Fruit fly (Drosophila melanogaster) whole organism, embryonic: ENCODE measurements around the gene Snapin.

Source experiments
- CG1024 ChIP-seq: fragments of 200-800 bp; sonication (Bioruptor generic); IDR thresholded peaks from 2 replicates; pipeline ENCODE4 v1.3.6; 2022; ENCODE audit warnings: missing biosample characterization, missing genetic modification characterization
- CG10543 ChIP-seq: fragments of 200-800 bp; sonication (Bioruptor generic); optimal IDR thresholded peaks from 3 replicates; lab custom pipeline; 2017; ENCODE audit warnings: missing biosample characterization, mild to moderate bottlenecking, missing genetic modification characterization, moderate library complexity
- CG12391 ChIP-seq: fragments of 200-800 bp; sonication (Bioruptor generic); optimal IDR thresholded peaks from 3 replicates; lab custom pipeline; 2018; ENCODE audit warnings: missing biosample characterization, mild to moderate bottlenecking, missing genetic modification characterization, moderate library complexity
- CG13624 ChIP-seq: fragments of 200-800 bp; sonication (Bioruptor generic); optimal IDR thresholded peaks from 2 replicates; lab custom pipeline; 2016; ENCODE audit warnings: missing biosample characterization, missing genetic modification characterization
- CG1602 ChIP-seq: fragments of 200-800 bp; sonication (Bioruptor generic); optimal IDR thresholded peaks from 3 replicates; lab custom pipeline; 2016; ENCODE audit warnings: missing biosample characterization, missing genetic modification characterization
- CG1603 ChIP-seq: fragments of 200-800 bp; sonication (Bioruptor generic); optimal IDR thresholded peaks from 2 replicates; lab custom pipeline; 2019; ENCODE audit warnings: missing biosample characterization, mild to moderate bottlenecking, missing genetic modification characterization, moderate library complexity
- CG2129 ChIP-seq: fragments of 200-800 bp; sonication (Bioruptor generic); IDR thresholded peaks from 2 replicates; pipeline ENCODE4 v1.3.6; 2022; ENCODE audit warnings: missing biosample characterization, missing genetic modification characterization; ENCODE audit not compliant: partially characterized antibody
- CG31224 ChIP-seq: fragments of 200-800 bp; sonication (Bioruptor generic); IDR thresholded peaks from 2 replicates; pipeline ENCODE4 v1.3.6; 2022; ENCODE audit warnings: missing biosample characterization, missing genetic modification characterization
- CG31388 ChIP-seq: fragments of 200-800 bp; sonication (Bioruptor generic); optimal IDR thresholded peaks from 2 replicates; lab custom pipeline; 2016; ENCODE audit warnings: missing biosample characterization, missing genetic modification characterization
- CG3281 ChIP-seq: fragments of 200-800 bp; sonication (Bioruptor generic); optimal IDR thresholded peaks from 3 replicates; lab custom pipeline; 2017; ENCODE audit warnings: missing biosample characterization, mild to moderate bottlenecking, missing genetic modification characterization
- CG7839 ChIP-seq: fragments of 200-800 bp; sonication (Bioruptor generic); optimal IDR thresholded peaks from 3 replicates; lab custom pipeline; 2018; ENCODE audit warnings: missing biosample characterization, mild to moderate bottlenecking, missing genetic modification characterization, moderate library complexity
- CG8924 ChIP-seq: fragments of 200-800 bp; optimal IDR thresholded peaks from 3 replicates; lab custom pipeline; 2019; ENCODE audit warnings: missing biosample characterization, mild to moderate bottlenecking, missing genetic modification characterization, moderate library complexity
- CG9817 ChIP-seq: fragments of 200-800 bp; sonication (Bioruptor generic); optimal IDR thresholded peaks from 2 replicates; lab custom pipeline; 2018; ENCODE audit warnings: missing biosample characterization, mild to moderate bottlenecking, missing genetic modification characterization, moderate library complexity
- CG9932 ChIP-seq: fragments of 200-800 bp; sonication (Bioruptor generic); IDR thresholded peaks from 2 replicates; pipeline ENCODE4 v1.3.6; 2022; ENCODE audit warnings: missing biosample characterization, missing genetic modification characterization
- CHES-1-like ChIP-seq: fragments of 200-800 bp; sonication (Bioruptor generic); optimal IDR thresholded peaks from 2 replicates; lab custom pipeline; 2016; ENCODE audit warnings: missing biosample characterization, missing genetic modification characterization
- D19B ChIP-seq: fragments of 200-800 bp; sonication (Bioruptor generic); optimal IDR thresholded peaks from 2 replicates; lab custom pipeline; 2017; ENCODE audit warnings: missing biosample characterization, mild to moderate bottlenecking, missing genetic modification characterization
- Dp ChIP-seq: fragments of 200-800 bp; sonication (Bioruptor generic); optimal IDR thresholded peaks from 2 replicates; lab custom pipeline; 2018; ENCODE audit warnings: missing biosample characterization, mild to moderate bottlenecking, missing genetic modification characterization, moderate library complexity
- Drgx ChIP-seq: fragments of 200-800 bp; sonication (Bioruptor generic); IDR thresholded peaks from 2 replicates; pipeline ENCODE4 v1.3.6; 2022; ENCODE audit warnings: missing biosample characterization, missing genetic modification characterization
- Eip74EF ChIP-seq, 2 experiments: fragments of 200-800 bp in 1 of 2; fragments of >200 bp in 1 of 2; sonication (Bioruptor generic) in 1 of 2; optimal IDR thresholded peaks; 2 replicates each; lab custom pipeline; 2017 to 2019; ENCODE audit warnings: missing biosample characterization in 2 of 2, missing genetic modification characterization in 2 of 2, mild to moderate bottlenecking in 1 of 2, moderate library complexity in 1 of 2
- HHEX ChIP-seq: fragments of 200-800 bp; sonication (Bioruptor generic); optimal IDR thresholded peaks from 3 replicates; lab custom pipeline; 2017; ENCODE audit warnings: missing biosample characterization, mild to moderate bottlenecking, missing genetic modification characterization, missing genetic modification reagents
- HLH54F ChIP-seq: fragments of 200-800 bp; sonication (Bioruptor generic); optimal IDR thresholded peaks from 3 replicates; lab custom pipeline; 2016; ENCODE audit warnings: missing biosample characterization, missing genetic modification characterization
- Hr51 ChIP-seq, 2 experiments: fragments of 200-800 bp; sonication (Bioruptor generic); optimal IDR thresholded peaks; 2 replicates in 1 of 2; 3 replicates in 1 of 2; lab custom pipeline; 2016 to 2018; ENCODE audit warnings: missing biosample characterization in 2 of 2, missing genetic modification characterization in 2 of 2, mild to moderate bottlenecking in 1 of 2, moderate library complexity in 1 of 2
- NC2α ChIP-seq: fragments of 200-800 bp; sonication (Bioruptor generic); optimal IDR thresholded peaks from 2 replicates; lab custom pipeline; 2016; ENCODE audit warnings: missing biosample characterization, missing genetic modification characterization
- Nf-YA ChIP-seq: fragments of 200-800 bp; sonication (Bioruptor generic); IDR thresholded peaks from 2 replicates; pipeline ENCODE4 v1.3.6; 2022; ENCODE audit warnings: missing biosample characterization, missing genetic modification characterization
- Rfx ChIP-seq: fragments of 200-800 bp; sonication (Bioruptor generic); IDR thresholded peaks from 2 replicates; pipeline ENCODE4 v1.3.6; 2022; ENCODE audit warnings: missing biosample characterization, missing genetic modification characterization
- Sry-δ ChIP-seq: fragments of 200-800 bp; sonication (Bioruptor generic); optimal IDR thresholded peaks from 2 replicates; lab custom pipeline; 2016; ENCODE audit warnings: missing biosample characterization, missing genetic modification characterization
- ap ChIP-seq: fragments of 200-800 bp; sonication (Bioruptor generic); IDR thresholded peaks from 2 replicates; pipeline ENCODE4 v1.3.6; 2022; ENCODE audit warnings: missing biosample characterization, missing genetic modification characterization
- ase ChIP-seq: fragments of 200-800 bp; sonication (Bioruptor generic); IDR thresholded peaks from 3 replicates; pipeline ENCODE4 v1.3.6; 2022; ENCODE audit warnings: missing biosample characterization, missing genetic modification characterization
- bab2 ChIP-seq: fragments of 200-800 bp; sonication (Bioruptor generic); optimal IDR thresholded peaks from 2 replicates; lab custom pipeline; 2016; ENCODE audit warnings: missing biosample characterization, missing genetic modification characterization
- cg ChIP-seq: fragments of 200-800 bp; sonication (Bioruptor generic); optimal IDR thresholded peaks from 3 replicates; lab custom pipeline; 2019; ENCODE audit warnings: missing biosample characterization, mild to moderate bottlenecking, missing genetic modification characterization, moderate library complexity
- chif ChIP-seq, 2 experiments: fragments of 200-800 bp; sonication (Bioruptor generic); optimal IDR thresholded peaks; 3 replicates each; lab custom pipeline; 2016; ENCODE audit warnings: missing biosample characterization in 2 of 2, missing genetic modification characterization in 2 of 2
- dmrt11E ChIP-seq: fragments of 200-800 bp; sonication (Bioruptor generic); optimal IDR thresholded peaks from 3 replicates; lab custom pipeline; 2018; ENCODE audit warnings: missing biosample characterization, mild to moderate bottlenecking, missing genetic modification characterization, moderate library complexity
- emc ChIP-seq: fragments of 200-800 bp; sonication (Bioruptor generic); optimal IDR thresholded peaks from 2 replicates; lab custom pipeline; 2016; ENCODE audit warnings: missing biosample characterization, missing genetic modification characterization
- fd3F ChIP-seq: fragments of 200-800 bp; sonication (Bioruptor generic); optimal IDR thresholded peaks from 2 replicates; lab custom pipeline; 2018; ENCODE audit warnings: missing biosample characterization, mild to moderate bottlenecking, missing genetic modification characterization, moderate library complexity
- fd96Cb ChIP-seq: fragments of 200-800 bp; sonication (Bioruptor generic); optimal IDR thresholded peaks from 2 replicates; lab custom pipeline; 2018; ENCODE audit warnings: missing biosample characterization, mild to moderate bottlenecking, missing genetic modification characterization, moderate library complexity
- gce ChIP-seq: fragments of 200-800 bp; sonication (Bioruptor generic); IDR thresholded peaks from 3 replicates; pipeline ENCODE4 v1.3.6; 2022; ENCODE audit warnings: missing biosample characterization, missing genetic modification characterization
- gcm ChIP-seq: fragments of 200-800 bp; sonication (Bioruptor generic); optimal IDR thresholded peaks from 2 replicates; lab custom pipeline; 2019; ENCODE audit warnings: missing biosample characterization, mild to moderate bottlenecking, missing genetic modification characterization, moderate library complexity
- gem ChIP-seq: fragments of 200-800 bp; sonication (Bioruptor generic); optimal IDR thresholded peaks from 2 replicates; lab custom pipeline; 2019; ENCODE audit warnings: missing biosample characterization, mild to moderate bottlenecking, missing genetic modification characterization, moderate library complexity
- grau ChIP-seq: fragments of 200-800 bp; optimal IDR thresholded peaks from 3 replicates; lab custom pipeline; 2019; ENCODE audit warnings: missing biosample characterization, mild to moderate bottlenecking, missing genetic modification characterization, moderate library complexity
- hkb ChIP-seq, 2 experiments: fragments of 200-800 bp in 1 of 2; fragments of >200 bp in 1 of 2; sonication (Bioruptor generic) in 1 of 2; IDR thresholded peaks in 1 of 2; optimal IDR thresholded peaks in 1 of 2; 2 replicates each; pipeline versions ENCODE4 v1.3.6 to Lab custom; 2017 to 2022; ENCODE audit warnings: missing biosample characterization in 1 of 2, missing genetic modification characterization in 1 of 2
- ind ChIP-seq: fragments of 200-800 bp; sonication (Bioruptor generic); optimal IDR thresholded peaks from 3 replicates; lab custom pipeline; 2016; ENCODE audit warnings: missing biosample characterization, missing genetic modification characterization
- jing ChIP-seq: fragments of 200-800 bp; sonication (Bioruptor generic); optimal IDR thresholded peaks from 2 replicates; lab custom pipeline; 2018; ENCODE audit warnings: missing biosample characterization, mild to moderate bottlenecking, missing genetic modification characterization
- lmd ChIP-seq: fragments of 200-800 bp; sonication (Bioruptor generic); IDR thresholded peaks from 2 replicates; pipeline ENCODE4 v1.3.6; 2022; ENCODE audit warnings: missing biosample characterization, missing genetic modification characterization
- phol ChIP-seq: fragments of 200-800 bp; sonication (Bioruptor generic); optimal IDR thresholded peaks from 3 replicates; lab custom pipeline; 2018; ENCODE audit warnings: missing biosample characterization, mild to moderate bottlenecking, missing genetic modification characterization, moderate library complexity
- sug ChIP-seq: fragments of 200-800 bp; optimal IDR thresholded peaks from 2 replicates; lab custom pipeline; 2019; ENCODE audit warnings: missing biosample characterization, mild to moderate bottlenecking, missing genetic modification characterization, moderate library complexity
- tap ChIP-seq: fragments of 200-800 bp; optimal IDR thresholded peaks from 3 replicates; lab custom pipeline; 2019; ENCODE audit warnings: missing biosample characterization, mild to moderate bottlenecking, missing genetic modification characterization, moderate library complexity
- tna ChIP-seq: fragments of 200-800 bp; sonication (Bioruptor generic); IDR thresholded peaks from 2 replicates; pipeline ENCODE4 v1.3.6; 2022; ENCODE audit warnings: missing biosample characterization, missing genetic modification characterization; ENCODE audit not compliant: partially characterized antibody
- ttk ChIP-seq: fragments of 200-800 bp; sonication (Bioruptor generic); IDR thresholded peaks from 2 replicates; pipeline ENCODE4 v2.1.2; 2022; ENCODE audit warnings: missing biosample characterization, missing genetic modification characterization

Snapin gene

DNA sequence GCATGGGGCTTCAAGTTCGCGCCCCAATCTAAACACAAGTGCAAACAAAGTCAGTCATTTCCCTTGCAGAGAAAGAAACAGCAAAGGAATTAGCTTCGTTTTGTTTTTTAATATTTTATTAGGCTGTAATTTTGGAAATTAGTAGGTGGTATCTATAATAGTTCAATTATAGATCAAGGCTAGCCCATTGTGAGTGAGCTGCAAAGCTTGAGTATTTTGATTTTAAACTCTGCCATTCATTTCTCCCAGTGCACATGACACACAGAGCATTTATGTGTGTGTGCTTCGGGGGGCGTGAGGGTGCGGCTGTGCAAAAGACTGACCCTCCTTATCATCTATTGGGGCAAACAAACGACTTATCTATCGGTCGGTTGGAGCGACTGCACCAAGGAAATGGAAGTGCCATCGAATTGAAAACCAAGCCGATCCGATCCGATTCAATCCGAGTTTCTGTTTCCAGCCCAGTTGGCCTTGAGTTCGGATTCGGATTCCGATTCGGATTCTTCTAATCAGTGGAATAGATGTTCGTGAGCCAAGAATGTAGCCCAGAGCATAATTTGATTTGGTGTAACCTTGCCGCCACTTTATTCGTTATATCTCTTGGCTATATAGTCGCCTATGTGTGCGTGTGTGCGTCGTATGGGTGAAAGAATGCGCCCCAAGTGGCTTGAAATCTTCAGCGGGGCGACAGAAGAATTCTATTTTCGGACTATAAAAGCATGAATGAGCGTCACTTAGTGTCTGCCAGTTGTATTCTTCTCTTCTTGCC is 27.9 kb downstream of the Snapin start (continued):
- no peak for TF ChIP-seq CG3281 (GFP tag; lab: Kevin White, UChicago)
- TF ChIP-seq grau (tag; lab: Kevin White, UChicago), result peak; percentile 29
- peak; percentile 42 for TF ChIP-seq fd96Cb (tag; lab: Kevin White, UChicago)
- TF ChIP-seq CG31224 (GFP tag; lab: Robert Waterston, UW), result peak; percentile 36; the same call in 1 of the 2 replicates
- peak in 1 of 2 experiments; percentile 19 for TF ChIP-seq chif (GFP tag; optimal IDR thresholded peaks at IDR 0.05; lab: Kevin White, UChicago)
- TF ChIP-seq CG12391, result peak; percentile 29
- TF ChIP-seq Nf-YA (GFP tag; lab: Robert Waterston, UW), result no peak
- no peak for TF ChIP-seq CG9817
- TF ChIP-seq ase (GFP tag; lab: Robert Waterston, UW), result peak; percentile 47; the same call in 1 of the 3 replicates
- TF ChIP-seq CHES-1-like, result no peak
- no peak for TF ChIP-seq HHEX (GFP tag; lab: Kevin White, UChicago)
- peak; percentile 50 for TF ChIP-seq CG7839 (tag; lab: Kevin White, UChicago)
- TF ChIP-seq Rfx, result 0 out of 2 replicates have a peak, but pooled peaks have one; percentile 27
- TF ChIP-seq CG10543 (GFP tag; lab: Kevin White, UChicago), result no peak
- no peak for TF ChIP-seq CG31388 (GFP tag; lab: Kevin White, UChicago)
- peak; percentile 57 for TF ChIP-seq lmd (GFP tag; lab: Robert Waterston, UW)
- 0 out of 3 replicates have a peak, but pooled peaks have one; percentile 34 for TF ChIP-seq gce (GFP tag; lab: Robert Waterston, UW)
- peak; percentile 3 for TF ChIP-seq cg (GFP tag; lab: Kevin White, UChicago)
- no peak for TF ChIP-seq NC2α
- TF ChIP-seq D19B (GFP tag; lab: Kevin White, UChicago), result no peak
- TF ChIP-seq ap (GFP tag; lab: Robert Waterston, UW), result peak; percentile 55; the same call in 1 of the 2 replicates
- peak; percentile 57 for TF ChIP-seq Drgx (GFP tag; lab: Robert Waterston, UW)
- peak; percentile 0 for TF ChIP-seq fd3F (GFP tag; lab: Kevin White, UChicago)
- TF ChIP-seq bab2 (GFP tag; lab: Kevin White, UChicago), result peak; percentile 27
- TF ChIP-seq CG1602 (GFP tag; lab: Kevin White, UChicago), result no peak
- no peak for TF ChIP-seq ttk (GFP tag; lab: Robert Waterston, UW)
- TF ChIP-seq gem (tag; lab: Kevin White, UChicago), result peak; percentile 56
- peak; percentile 35 for TF ChIP-seq sug
- no peak for TF ChIP-seq CG2129 (GFP tag; lab: Robert Waterston, UW)
- peak; percentile 26 for TF ChIP-seq CG1603 (tag; lab: Kevin White, UChicago)
- TF ChIP-seq phol (tag; lab: Kevin White, UChicago), result peak; percentile 39
- no peak for TF ChIP-seq gcm (GFP tag; lab: Kevin White, UChicago)
- TF ChIP-seq emc (GFP tag; lab: Kevin White, UChicago), result no peak
- TF ChIP-seq CG13624, result peak; percentile 18
- TF ChIP-seq hkb (optimal IDR thresholded peaks at IDR 0.05; lab: Kevin White, UChicago), result no peak
- TF ChIP-seq hkb (GFP tag; IDR thresholded peaks at IDR 0.05; lab: Robert Waterston, UW), result 0 out of 2 replicates have a peak, but pooled peaks have one; percentile 23
- no peak for TF ChIP-seq Dp
- TF ChIP-seq jing (GFP tag; lab: Kevin White, UChicago), result no peak
- peak; percentile 6 for TF ChIP-seq tap (tag; lab: Kevin White, UChicago)
- peak; percentile 40 for TF ChIP-seq ind
- TF ChIP-seq CG9932 (GFP tag; lab: Robert Waterston, UW), result peak; percentile 26; the same call in 1 of the 2 replicates
- TF ChIP-seq Eip74EF (GFP tag; optimal IDR thresholded peaks at IDR 0.05; lab: Kevin White, UChicago), result peak in 1 of 2 experiments; percentile 31
- TF ChIP-seq dmrt11E (tag; lab: Kevin White, UChicago), result no peak
- TF ChIP-seq tna (GFP tag; lab: Robert Waterston, UW), result no peak
- no peak for TF ChIP-seq Sry-δ
- peak; percentile 0 for TF ChIP-seq CG8924 (tag; lab: Kevin White, UChicago)
- TF ChIP-seq HLH54F (GFP tag; lab: Kevin White, UChicago), result no peak
- no peak for TF ChIP-seq CG1024
- peak; percentile 35 to 79 for TF ChIP-seq Hr51 (GFP tag; optimal IDR thresholded peaks at IDR 0.05; lab: Kevin White, UChicago)
